Worm (Caenorhabditis elegans) whole organism, L4 larva: ENCODE measurements around the gene tufm-1.

Source experiments
- F37D6.2 ChIP-seq: sonication (generic microtip); optimal IDR thresholded peaks from 2 replicates; lab custom pipeline; 2016; ENCODE audit warnings: mild to moderate bottlenecking, missing genetic modification characterization, missing compliant biosample characterization
- F49E8.2 ChIP-seq: sonication (generic microtip); optimal IDR thresholded peaks from 2 replicates; lab custom pipeline; 2016; ENCODE audit warnings: missing compliant biosample characterization, mild to moderate bottlenecking, missing genetic modification characterization, borderline replicate concordance
- T20F7.1 ChIP-seq: fragments of 200-800 bp; sonication (Bioruptor generic); optimal IDR thresholded peaks from 2 replicates; lab custom pipeline; 2018; ENCODE audit warnings: mild to moderate bottlenecking, missing genetic modification characterization, missing compliant biosample characterization
- ama-1 ChIP-seq: fragments of 150-350 bp; optimal IDR thresholded peaks from 2 replicates; lab custom pipeline; 2014; ENCODE audit warnings: inconsistent platforms, mixed read lengths
- arid-1 ChIP-seq: fragments of 200-800 bp; sonication (Bioruptor generic); conservative IDR thresholded peaks from 2 replicates; pipeline ENCODE4 v1.3.6; 2022; ENCODE audit warnings: missing genetic modification reagents, missing genetic modification characterization, missing compliant biosample characterization
- ceh-62 ChIP-seq: sonication (generic microtip); optimal IDR thresholded peaks from 2 replicates; lab custom pipeline; 2017; ENCODE audit warnings: missing biosample characterization, missing genetic modification characterization
- cey-2 ChIP-seq: sonication (generic microtip); optimal IDR thresholded peaks from 3 replicates; lab custom pipeline; 2017; ENCODE audit warnings: missing genetic modification characterization, mild to moderate bottlenecking, missing compliant biosample characterization, antibody characterized with exemption, borderline replicate concordance; ENCODE audit not compliant: insufficient read depth
- ctbp-1 ChIP-seq: fragments of 200-800 bp; sonication (Bioruptor generic); IDR thresholded peaks from 2 replicates; pipeline ENCODE4 v1.3.6; 2022; ENCODE audit warnings: missing genetic modification reagents, missing genetic modification characterization, missing compliant biosample characterization
- daf-12 ChIP-seq: fragments of 150-350 bp; optimal IDR thresholded peaks from 2 replicates; lab custom pipeline; 2014; ENCODE audit warnings: missing biosample characterization, missing genetic modification reagents, missing genetic modification characterization
- daf-16 ChIP-seq, 3 experiments: sonication (generic microtip); optimal IDR thresholded peaks; 2 replicates each; lab custom pipeline; 2016 to 2017; ENCODE audit warnings: missing genetic modification characterization in 3 of 3, missing genetic modification reagents in 3 of 3, mild to moderate bottlenecking in 2 of 3, missing compliant biosample characterization in 2 of 3, missing biosample characterization in 1 of 3, moderate library complexity in 1 of 3
- dmd-8 ChIP-seq: fragments of 200-800 bp; sonication (Bioruptor generic); IDR thresholded peaks from 2 replicates; pipeline ENCODE4 v1.3.6; 2022; ENCODE audit warnings: missing genetic modification characterization, missing compliant biosample characterization
- dpl-1 ChIP-seq: fragments of 150-350 bp; optimal IDR thresholded peaks from 2 replicates; lab custom pipeline; 2014; ENCODE audit warnings: missing biosample characterization, missing genetic modification reagents, missing genetic modification characterization
- duxl-1 ChIP-seq: sonication (generic microtip); optimal IDR thresholded peaks from 2 replicates; lab custom pipeline; 2016; ENCODE audit warnings: mild to moderate bottlenecking, missing genetic modification characterization, moderate library complexity, missing compliant biosample characterization; ENCODE audit not compliant: poor library complexity
- dve-1 ChIP-seq: sonication (generic microtip); optimal IDR thresholded peaks from 2 replicates; lab custom pipeline; 2017; ENCODE audit warnings: antibody characterized with exemption, mild to moderate bottlenecking, missing genetic modification characterization, missing compliant biosample characterization; ENCODE audit not compliant: insufficient read depth
- egl-43 ChIP-seq: fragments of 200-800 bp; sonication (Bioruptor generic); IDR thresholded peaks from 2 replicates; pipeline ENCODE4 v1.3.6; 2022; ENCODE audit warnings: missing genetic modification reagents, missing genetic modification characterization, missing compliant biosample characterization
- gei-8 ChIP-seq: fragments of 200-800 bp; sonication (Bioruptor generic); optimal IDR thresholded peaks from 2 replicates; lab custom pipeline; 2018; ENCODE audit warnings: mild to moderate bottlenecking, missing genetic modification characterization, missing compliant biosample characterization
- hif-1 ChIP-seq, 2 experiments: sonication (generic microtip); optimal IDR thresholded peaks; 2 replicates each; lab custom pipeline; 2016 to 2017; ENCODE audit warnings: missing compliant biosample characterization in 2 of 2, missing genetic modification characterization in 2 of 2, missing genetic modification reagents in 2 of 2, missing genotype in 2 of 2, mild to moderate bottlenecking in 1 of 2
- hlh-30 ChIP-seq: sonication (generic microtip); optimal IDR thresholded peaks from 2 replicates; lab custom pipeline; 2017; ENCODE audit warnings: antibody characterized with exemption, mild to moderate bottlenecking, missing genetic modification characterization, missing compliant biosample characterization; ENCODE audit not compliant: insufficient read depth
- hmg-1.1 ChIP-seq: fragments of 200-800 bp; sonication (Bioruptor generic); IDR thresholded peaks from 2 replicates; pipeline ENCODE4 v1.3.6; 2022; ENCODE audit warnings: missing genetic modification reagents, missing genetic modification characterization, missing compliant biosample characterization
- lin-13 ChIP-seq: fragments of 150-350 bp; optimal IDR thresholded peaks from 2 replicates; lab custom pipeline; 2014; ENCODE audit warnings: missing biosample characterization, missing genetic modification reagents, missing genetic modification characterization
- lin-29 ChIP-seq: fragments of 200-800 bp; sonication (Bioruptor generic); IDR thresholded peaks from 2 replicates; pipeline ENCODE4 v1.3.6; 2022; ENCODE audit warnings: missing genetic modification reagents, missing genetic modification characterization, missing compliant biosample characterization
- lin-38 ChIP-seq: fragments of 200-800 bp; sonication (Bioruptor generic); IDR thresholded peaks from 2 replicates; pipeline ENCODE4 v1.3.6; 2022; ENCODE audit warnings: missing genetic modification reagents, missing genetic modification characterization, missing compliant biosample characterization
- lin-39 ChIP-seq: fragments of 150-350 bp; optimal IDR thresholded peaks from 2 replicates; lab custom pipeline; 2014; ENCODE audit warnings: missing biosample characterization, missing genetic modification reagents, missing genetic modification characterization
- lsy-2 ChIP-seq, 2 experiments: fragments of 150-350 bp in 1 of 2; sonication (generic microtip) in 1 of 2; optimal IDR thresholded peaks; 2 replicates each; lab custom pipeline; 2014 to 2017; ENCODE audit warnings: missing biosample characterization in 2 of 2, missing genetic modification characterization in 2 of 2
- madf-9 ChIP-seq: fragments of 200-800 bp; sonication (Bioruptor generic); conservative IDR thresholded peaks from 2 replicates; pipeline ENCODE4 v1.3.6; 2022; ENCODE audit warnings: missing genetic modification reagents, missing genetic modification characterization, missing compliant biosample characterization
- mep-1 ChIP-seq: fragments of 150-350 bp; sonication (generic microtip); optimal IDR thresholded peaks from 3 replicates; lab custom pipeline; 2014; ENCODE audit warnings: missing biosample characterization, missing genetic modification characterization
- mes-2 ChIP-seq: sonication (generic microtip); optimal IDR thresholded peaks from 2 replicates; lab custom pipeline; 2016; ENCODE audit warnings: missing genotype, mild to moderate bottlenecking, missing genetic modification characterization, missing compliant biosample characterization; ENCODE audit not compliant: poor library complexity, severe bottlenecking
- nhr-102 ChIP-seq: sonication (generic microtip); optimal IDR thresholded peaks from 2 replicates; lab custom pipeline; 2016; ENCODE audit warnings: mild to moderate bottlenecking, missing genetic modification characterization, moderate library complexity, missing compliant biosample characterization
- nhr-111 ChIP-seq: fragments of 200-800 bp; sonication (Bioruptor generic); optimal IDR thresholded peaks from 2 replicates; lab custom pipeline; 2018; ENCODE audit warnings: mild to moderate bottlenecking, missing genetic modification characterization, missing compliant biosample characterization
- nhr-42 ChIP-seq: fragments of 200-800 bp; sonication (Bioruptor generic); IDR thresholded peaks from 2 replicates; pipeline ENCODE4 v1.3.6; 2022; ENCODE audit warnings: missing genetic modification characterization, missing compliant biosample characterization
- nhr-48 ChIP-seq: sonication (generic microtip); optimal IDR thresholded peaks from 2 replicates; lab custom pipeline; 2016; ENCODE audit warnings: mild to moderate bottlenecking, missing genetic modification characterization, missing compliant biosample characterization
- nhr-6 ChIP-seq: fragments of 150-350 bp; optimal IDR thresholded peaks from 2 replicates; lab custom pipeline; 2014; ENCODE audit warnings: missing biosample characterization, missing genetic modification characterization
- pha-4 ChIP-seq, 2 experiments: fragments of 150-350 bp in 1 of 2; fragments of 200-800 bp in 1 of 2; sonication (Bioruptor generic) in 1 of 2; IDR thresholded peaks in 1 of 2; optimal IDR thresholded peaks in 1 of 2; 2 replicates each; pipeline versions ENCODE4 v1.3.6 to Lab custom; 2014 to 2022; ENCODE audit warnings: missing genetic modification characterization in 2 of 2, missing genetic modification reagents in 2 of 2, missing biosample characterization in 1 of 2, missing compliant biosample characterization in 1 of 2
- rbr-2 ChIP-seq: sonication (generic microtip); optimal IDR thresholded peaks from 2 replicates; lab custom pipeline; 2016; ENCODE audit warnings: missing genotype, missing genetic modification characterization, missing compliant biosample characterization
- sdz-12 ChIP-seq: fragments of 200-800 bp; sonication (Bioruptor generic); optimal IDR thresholded peaks from 2 replicates; lab custom pipeline; 2018; ENCODE audit warnings: mild to moderate bottlenecking, missing genetic modification characterization, missing compliant biosample characterization
- set-16 ChIP-seq: fragments of 200-800 bp; sonication (Bioruptor generic); IDR thresholded peaks from 2 replicates; pipeline ENCODE4 v1.3.6; 2022; ENCODE audit warnings: missing genetic modification reagents, missing genetic modification characterization, missing compliant biosample characterization
- skn-1 ChIP-seq: fragments of 150-350 bp; optimal IDR thresholded peaks from 2 replicates; lab custom pipeline; 2014; ENCODE audit warnings: missing biosample characterization, missing genetic modification characterization
- snpc-1.2 ChIP-seq: fragments of 200-800 bp; sonication (Bioruptor generic); IDR thresholded peaks from 2 replicates; pipeline ENCODE4 v1.3.6; 2022; ENCODE audit warnings: missing genetic modification reagents, missing genetic modification characterization, missing compliant biosample characterization
- spr-3 ChIP-seq: fragments of 200-800 bp; sonication (Bioruptor generic); optimal IDR thresholded peaks from 2 replicates; lab custom pipeline; 2018; ENCODE audit warnings: mild to moderate bottlenecking, missing genetic modification characterization, missing compliant biosample characterization
- unc-130 ChIP-seq: sonication (generic microtip); optimal IDR thresholded peaks from 2 replicates; lab custom pipeline; 2016; ENCODE audit warnings: missing genetic modification reagents, missing genetic modification characterization, missing compliant biosample characterization
- unc-39 ChIP-seq: sonication (generic microtip); optimal IDR thresholded peaks from 2 replicates; lab custom pipeline; 2017; ENCODE audit warnings: missing biosample characterization, missing genetic modification characterization
- unc-62 ChIP-seq, 3 experiments: fragments of 150-350 bp in 1 of 3; sonication (generic microtip); optimal IDR thresholded peaks in 2 of 3; peaks in 1 of 3; 1 replicate in 1 of 3; 2 replicates in 2 of 3; lab custom pipeline; 2014 to 2017; ENCODE audit warnings: missing biosample characterization in 3 of 3, missing genetic modification characterization in 3 of 3, missing genetic modification reagents in 3 of 3, missing genotype in 1 of 3
- vab-7 ChIP-seq: fragments of 200-800 bp; sonication (Bioruptor generic); IDR thresholded peaks from 2 replicates; pipeline ENCODE4 v1.3.6; 2022; ENCODE audit warnings: missing genetic modification reagents, missing genetic modification characterization, missing compliant biosample characterization
- zfp-3 ChIP-seq: fragments of 200-800 bp; sonication (Bioruptor generic); conservative IDR thresholded peaks from 2 replicates; pipeline ENCODE4 v1.3.6; 2022; ENCODE audit warnings: missing genetic modification reagents, missing genetic modification characterization, missing compliant biosample characterization
- zip-2 ChIP-seq: fragments of 150-350 bp; optimal IDR thresholded peaks from 2 replicates; lab custom pipeline; 2014; ENCODE audit warnings: missing biosample characterization, missing genetic modification characterization
- ztf-11 ChIP-seq: fragments of 150-350 bp; optimal IDR thresholded peaks from 2 replicates; lab custom pipeline; 2014; ENCODE audit warnings: missing biosample characterization, missing genetic modification characterization

Gene tufm-1

DNA sequence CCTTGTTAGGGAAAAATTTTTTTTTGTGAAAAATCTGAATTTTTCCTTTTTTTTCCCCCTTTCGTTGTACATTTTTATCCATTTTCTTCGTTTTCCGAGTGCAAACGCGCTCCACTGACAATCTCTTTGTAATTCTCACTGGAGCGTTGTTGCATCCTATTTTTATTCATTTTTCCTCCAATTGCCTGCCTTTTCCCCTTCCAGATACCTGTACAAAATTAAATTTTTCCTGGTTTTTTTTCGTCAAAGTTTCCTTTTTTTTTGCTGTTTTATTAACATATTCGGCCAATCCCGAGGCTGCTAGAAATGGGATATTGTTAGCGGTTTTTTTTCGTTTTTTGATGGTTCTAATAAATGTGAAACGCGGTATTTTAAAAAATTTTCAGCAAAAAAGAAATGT lies 3.4 kb downstream of the tufm-1 start:
- TF ChIP-seq nhr-111 (peak; percentile 60), lin-38 (GFP tag; lab: Robert Waterston, UW) (peak; percentile 82), zfp-3 (0 out of 2 replicates have a peak, but pooled peaks have one; percentile 19), nhr-42 (GFP tag; lab: Robert Waterston, UW) (0 out of 2 replicates have a peak, but pooled peaks have one; percentile 31), F37D6.2 (tag; lab: Kevin White, UChicago) (no peak), nhr-48 (tag; lab: Kevin White, UChicago) (peak; percentile 2), nhr-102 (peak; percentile 22), duxl-1 (peak; percentile 53), pha-4 (GFP tag; IDR thresholded peaks at IDR 0.05; lab: Robert Waterston, UW) (peak; percentile 25; the same call in 1 of the 2 replicates), pha-4 (tag; optimal IDR thresholded peaks at IDR 0.05; lab: Kevin White, UChicago) (no peak), hif-1 (tag; optimal IDR thresholded peaks at IDR 0.05; lab: Kevin White, UChicago) (peak in 1 of 2 experiments; percentile 69), egl-43 (GFP tag; lab: Robert Waterston, UW) (peak; percentile 40; the same call in 1 of the 2 replicates), set-16 (GFP tag; lab: Robert Waterston, UW) (no peak), sdz-12 (GFP tag; lab: Kevin White, UChicago) (peak; percentile 43), ctbp-1 (GFP tag; lab: Robert Waterston, UW) (0 out of 2 replicates have a peak, but pooled peaks have one; percentile 42), F49E8.2 (tag; lab: Kevin White, UChicago) (peak; percentile 47), unc-130 (GFP tag; lab: Kevin White, UChicago) (peak; percentile 41), lsy-2 (tag; optimal IDR thresholded peaks at IDR 0.05; lab: Kevin White, UChicago) (peak in 1 of 2 experiments; percentile 49), gei-8 (GFP tag; lab: Kevin White, UChicago) (peak; percentile 20), vab-7 (GFP tag; lab: Robert Waterston, UW) (no peak), skn-1 (no peak), ama-1 (lab: Kevin White, UChicago) (peak; percentile 76), arid-1 (GFP tag; lab: Robert Waterston, UW) (0 out of 2 replicates have a peak, but pooled peaks have one; percentile 23), lin-39 (no peak), spr-3 (peak; percentile 40), T20F7.1 (GFP tag; lab: Kevin White, UChicago) (peak; percentile 29), daf-16 (GFP tag; optimal IDR thresholded peaks at IDR 0.05; lab: Kevin White, UChicago) (peak in 1 of 2 experiments; percentile 31), daf-16 (tag; optimal IDR thresholded peaks at IDR 0.05; lab: Kevin White, UChicago) (peak; percentile 23), nhr-6 (tag; lab: Kevin White, UChicago) (no peak), daf-12 (tag; lab: Kevin White, UChicago) (no peak)

DNA sequence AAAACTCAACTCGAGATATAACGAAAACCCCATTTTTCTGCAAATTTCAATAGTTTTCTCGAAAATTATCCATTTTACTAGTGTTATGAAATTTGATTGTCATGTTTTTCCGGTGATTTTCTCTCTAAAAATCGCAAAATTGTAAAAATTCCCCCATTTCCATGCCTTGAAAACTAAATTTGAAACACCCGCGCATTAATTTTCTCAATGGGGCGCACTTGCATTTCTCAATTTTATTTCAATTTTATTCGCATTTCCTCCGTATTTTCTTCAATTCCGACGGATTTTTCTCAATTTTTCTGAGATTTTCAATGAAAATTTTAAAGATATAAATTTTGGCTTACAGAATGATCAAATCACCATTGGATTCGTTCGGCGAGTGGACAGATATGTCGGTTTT lies 9.7 kb downstream of the tufm-1 start, which contains the start of gene Y71H2AM.3:
Y71H2AM.3 (plus strand) TSS at position 347 of the 400 bp plus-strand sequence.
- peak; percentile 42 for TF ChIP-seq dve-1 (tag; lab: Kevin White, UChicago)
- peak in 1 of 2 experiments; percentile 45 for TF ChIP-seq unc-62 (GFP tag; optimal IDR thresholded peaks at IDR 0.05 in 1 of 2; lab: Kevin White, UChicago)
- TF ChIP-seq unc-62 (tag; optimal IDR thresholded peaks at IDR 0.05; lab: Kevin White, UChicago) = no peak
- TF ChIP-seq lin-13 (GFP tag; lab: Kevin White, UChicago) = no peak
- no peak for TF ChIP-seq cey-2
- peak; percentile 95 for TF ChIP-seq lin-38 (GFP tag; lab: Robert Waterston, UW)
- TF ChIP-seq hmg-1.1 (GFP tag; lab: Robert Waterston, UW) = 0 out of 2 replicates have a peak, but pooled peaks have one; percentile 21
- no peak for TF ChIP-seq zip-2 (tag; lab: Kevin White, UChicago)
- TF ChIP-seq hlh-30 = peak; percentile 26
- peak; percentile 89 for TF ChIP-seq dpl-1 (GFP tag; lab: Kevin White, UChicago)
- peak; percentile 8 for TF ChIP-seq nhr-6 (tag; lab: Kevin White, UChicago)
- no peak for TF ChIP-seq unc-39 (tag; lab: Kevin White, UChicago)
- peak; percentile 40 for TF ChIP-seq mes-2
- TF ChIP-seq dmd-8 (GFP tag; lab: Robert Waterston, UW) = no peak
- peak in 1 of 2 experiments; percentile 71 for TF ChIP-seq lsy-2 (tag; optimal IDR thresholded peaks at IDR 0.05; lab: Kevin White, UChicago)
- no peak for TF ChIP-seq daf-16 (GFP tag; optimal IDR thresholded peaks at IDR 0.05; lab: Kevin White, UChicago)
- TF ChIP-seq daf-16 (tag; optimal IDR thresholded peaks at IDR 0.05; lab: Kevin White, UChicago) = no peak
- TF ChIP-seq spr-3 = no peak
- TF ChIP-seq ztf-11 = no peak
- TF ChIP-seq ceh-62 (tag; lab: Kevin White, UChicago) = no peak
- TF ChIP-seq madf-9 (GFP tag; lab: Robert Waterston, UW) = no peak
- TF ChIP-seq snpc-1.2 (GFP tag; lab: Robert Waterston, UW) = no peak
- no peak for TF ChIP-seq lin-29 (GFP tag; lab: Robert Waterston, UW)
- TF ChIP-seq unc-130 (GFP tag; lab: Kevin White, UChicago) = no peak
- TF ChIP-seq rbr-2 = peak; percentile 14
- TF ChIP-seq mep-1 (tag; lab: Kevin White, UChicago) = no peak
